Worm (Caenorhabditis elegans): ENCODE results near the gene fbxa-136.

The fbxa-136 gene

ce11 chrV:17538279-17538896 lies 17.6 kb downstream of the fbxa-136 start, which contains the start of gene C18D4.6 (continued):
- TF ChIP-seq lsy-2 (tag; optimal IDR thresholded peaks at IDR 0.05): peak in 1 of 2 experiments; percentile 27

- TF ChIP-seq elt-2 (tag; optimal IDR thresholded peaks at IDR 0.05): no peak
- no peak for TF ChIP-seq nhr-19 (GFP tag; conservative IDR thresholded peaks at IDR 0.05)
- TF ChIP-seq ceh-63 (GFP tag; optimal IDR thresholded peaks at IDR 0.05): no peak
- peak; percentile 2 for TF ChIP-seq dsc-1 (tag; optimal IDR thresholded peaks at IDR 0.05)
- TF ChIP-seq nhr-237 (tag; optimal IDR thresholded peaks at IDR 0.05): no peak
Measured at ce11 chrV:17539289-17539688, 18.5 kb downstream of the fbxa-136 start.

- TF ChIP-seq grh-1 (GFP tag; IDR thresholded peaks at IDR 0.05): no peak
- TF ChIP-seq lir-3 (tag; optimal IDR thresholded peaks at IDR 0.05; ENCODE audit: poor library complexity): no peak
- TF ChIP-seq unc-86 (tag; optimal IDR thresholded peaks at IDR 0.05): no peak
- no peak for TF ChIP-seq fkh-4 (tag; optimal IDR thresholded peaks at IDR 0.05; ENCODE audit: borderline replicate concordance)
- no peak for TF ChIP-seq irx-1 (tag; optimal IDR thresholded peaks at IDR 0.05)
- TF ChIP-seq lin-14 (GFP tag; optimal IDR thresholded peaks at IDR 0.05): no peak
- no peak for TF ChIP-seq nhr-11 (tag; optimal IDR thresholded peaks at IDR 0.05)
- no peak for TF ChIP-seq nhr-76 (tag; optimal IDR thresholded peaks at IDR 0.05)
- no peak for TF ChIP-seq egl-27 (tag; optimal IDR thresholded peaks at IDR 0.05)
- TF ChIP-seq nhr-84 (tag; optimal IDR thresholded peaks at IDR 0.05): no peak
- no peak for TF ChIP-seq ceh-63 (GFP tag; optimal IDR thresholded peaks at IDR 0.05)
- no peak for TF ChIP-seq nhr-71 (tag; optimal IDR thresholded peaks at IDR 0.05)
- TF ChIP-seq unc-98 (GFP tag; IDR thresholded peaks at IDR 0.05): no peak
- no peak for TF ChIP-seq ztf-4 (tag; optimal IDR thresholded peaks at IDR 0.05)
- TF ChIP-seq aha-1 (tag; optimal IDR thresholded peaks at IDR 0.05): no peak
- TF ChIP-seq lin-39 (tag; optimal IDR thresholded peaks at IDR 0.05): no peak
- no peak for TF ChIP-seq hlh-17 (GFP tag; optimal IDR thresholded peaks at IDR 0.05; ENCODE audit: borderline replicate concordance)
- no peak for TF ChIP-seq ets-5 (GFP tag; IDR thresholded peaks at IDR 0.05)
- no peak for TF ChIP-seq ces-1 (GFP tag; optimal IDR thresholded peaks at IDR 0.05)
Measured at ce11 chrV:17540295-17540694, 19.5 kb downstream of the fbxa-136 start, which contains the start of gene srz-25. Gene srz-25 (plus strand): TSS chrV:17540595.

ce11 chrV:17542304-17542703 lies 21.5 kb downstream of the fbxa-136 start:
- TF ChIP-seq efl-1 (optimal IDR thresholded peaks at IDR 0.05) (no peak), efl-1 (GFP tag; optimal IDR thresholded peaks at IDR 0.05 in 1 of 2) (peak in 1 of 2 experiments; percentile 71), snu-23 (GFP tag; optimal IDR thresholded peaks at IDR 0.05) (no peak), ztf-11 (tag; optimal IDR thresholded peaks at IDR 0.05) (no peak), hpl-2 (GFP tag; optimal IDR thresholded peaks at IDR 0.05) (no peak), snpc-4 (tag; optimal IDR thresholded peaks at IDR 0.05) (peak; percentile 12), elt-3 (tag; optimal IDR thresholded peaks at IDR 0.05) (no peak), rnt-1 (tag; optimal IDR thresholded peaks at IDR 0.05) (peak; percentile 8)

- TF ChIP-seq nhr-11 (tag; optimal IDR thresholded peaks at IDR 0.05) (no peak), hpl-2 (GFP tag; optimal IDR thresholded peaks at IDR 0.05) (no peak), efl-1 (optimal IDR thresholded peaks at IDR 0.05) (no peak), efl-1 (GFP tag; optimal IDR thresholded peaks at IDR 0.05 in 1 of 2) (no peak), lin-15B (tag; optimal IDR thresholded peaks at IDR 0.05) (no peak), C04F5.9 (tag; optimal IDR thresholded peaks at IDR 0.05) (no peak), ceh-8 (GFP tag; optimal IDR thresholded peaks at IDR 0.05) (no peak), elt-2 (tag; optimal IDR thresholded peaks at IDR 0.05) (peak; percentile 36)
Measured at ce11 chrV:17546931-17547330, 26.1 kb downstream of the fbxa-136 start.
